Worm (Caenorhabditis elegans) whole organism, L4/young adult: Measurements from ENCODE around the gene exc-7.

Source experiments
- W03F9.2 ChIP-seq: fragments of 150-350 bp; optimal IDR thresholded peaks from 2 replicates; lab custom pipeline; 2014; ENCODE audit warnings: missing biosample characterization, missing genetic modification characterization
- dao-5 ChIP-seq: sonication (generic microtip); optimal IDR thresholded peaks from 2 replicates; lab custom pipeline; 2016; ENCODE audit warnings: missing genotype, missing genetic modification characterization, moderate library complexity, missing compliant biosample characterization
- him-1 ChIP-seq: sonication (generic microtip); optimal IDR thresholded peaks from 2 replicates; lab custom pipeline; 2016; ENCODE audit warnings: missing genotype, missing genetic modification reagents, missing genetic modification characterization, missing compliant biosample characterization

Gene exc-7

ce11 chrII:9560895-9561294 lies 14.9 kb upstream of the exc-7 start:
- TF ChIP-seq W03F9.2, result no peak
- TF ChIP-seq him-1 (tag; lab: Kevin White, UChicago), result no peak
- no peak for TF ChIP-seq dao-5 (tag; lab: Kevin White, UChicago)

- TF ChIP-seq W03F9.2 (no peak), him-1 (tag; lab: Kevin White, UChicago) (peak; percentile 49), dao-5 (tag; lab: Kevin White, UChicago) (peak; percentile 80)
These were observed 9.7 kb upstream of the exc-7 start for ce11 chrII:9566045-9566444.

- TF ChIP-seq W03F9.2 (no peak), dao-5 (tag; lab: Kevin White, UChicago) (no peak), him-1 (tag; lab: Kevin White, UChicago) (no peak)
These were observed 2.4 kb upstream of the exc-7 start for ce11 chrII:9573412-9573811.

- TF ChIP-seq W03F9.2 (no peak), dao-5 (tag; lab: Kevin White, UChicago) (no peak)
These were observed 1.4 kb upstream of the exc-7 start for ce11 chrII:9574406-9574805.

ce11 chrII:9576707-9577106 lies 937 bp downstream of the exc-7 start:
- TF ChIP-seq dao-5 (tag; lab: Kevin White, UChicago) (no peak), him-1 (tag; lab: Kevin White, UChicago) (no peak), W03F9.2 (no peak)

ce11 chrII:9577630-9578029 lies 1.9 kb downstream of the exc-7 start:
- TF ChIP-seq him-1 (tag; lab: Kevin White, UChicago) (no peak), W03F9.2 (no peak), dao-5 (tag; lab: Kevin White, UChicago) (no peak)

ce11 chrII:9583461-9583860 lies 7.7 kb downstream of the exc-7 start, which contains the start of gene wee-1.1:
Gene wee-1.1 (minus strand): TSS chrII:9583561.
- TF ChIP-seq him-1 (tag; lab: Kevin White, UChicago) (no peak), W03F9.2 (no peak), dao-5 (tag; lab: Kevin White, UChicago) (no peak)

- TF ChIP-seq W03F9.2, result no peak
- no peak for TF ChIP-seq him-1 (tag; lab: Kevin White, UChicago)
These were observed 11.0 kb downstream of the exc-7 start, which contains the start of gene ugt-58 for ce11 chrII:9586734-9587209. Gene ugt-58 (minus strand): TSS chrII:9586784.

ce11 chrII:9589667-9590066 lies 13.9 kb downstream of the exc-7 start, which contains the start of gene eral-1:
Gene eral-1 (minus strand): TSS chrII:9589767.
- TF ChIP-seq him-1 (tag; lab: Kevin White, UChicago) (no peak), W03F9.2 (no peak), dao-5 (tag; lab: Kevin White, UChicago) (no peak)

ce11 chrII:9591071-9591470 lies 15.3 kb downstream of the exc-7 start, which contains the start of the genes E02H1.1 and tag-124:
Gene E02H1.1 (minus strand): TSS chrII:9591164.
Gene tag-124 (plus strand): TSS chrII:9591292.
- TF ChIP-seq W03F9.2 (peak; percentile 55), dao-5 (tag; lab: Kevin White, UChicago) (no peak), him-1 (tag; lab: Kevin White, UChicago) (no peak)

- TF ChIP-seq dao-5 (tag; lab: Kevin White, UChicago) (no peak), him-1 (tag; lab: Kevin White, UChicago) (no peak), W03F9.2 (no peak)
These were observed 17.0 kb downstream of the exc-7 start, which contains the start of gene parp-2 for ce11 chrII:9592737-9593136. Gene parp-2 (plus strand): TSS chrII:9593037.

ce11 chrII:9594924-9595323 lies 19.2 kb downstream of the exc-7 start, which contains the start of gene E02H1.5:
Gene E02H1.5 (plus strand): TSS chrII:9595224.
- TF ChIP-seq him-1 (tag; lab: Kevin White, UChicago), result no peak
- TF ChIP-seq W03F9.2, result no peak
- TF ChIP-seq dao-5 (tag; lab: Kevin White, UChicago), result no peak

- no peak for TF ChIP-seq him-1 (tag; lab: Kevin White, UChicago)
- no peak for TF ChIP-seq W03F9.2
- no peak for TF ChIP-seq dao-5 (tag; lab: Kevin White, UChicago)
These were observed 20.6 kb downstream of the exc-7 start, which contains the start of gene E02H1.6 for ce11 chrII:9596401-9596800. Gene E02H1.6 (plus strand): TSS chrII:9596701.

ce11 chrII:9597516-9598047 lies 21.8 kb downstream of the exc-7 start, which contains the start of gene mrpl-53:
Gene mrpl-53 (plus strand): TSS chrII:9597622.
- TF ChIP-seq him-1 (tag; lab: Kevin White, UChicago), result no peak
- no peak for TF ChIP-seq dao-5 (tag; lab: Kevin White, UChicago)
- no peak for TF ChIP-seq W03F9.2
